Fruit fly (Drosophila melanogaster): ENCODE results near the gene CG32687.
A peak's percentile ranks its signal among the peaks of the same experiment; 100 is the strongest.

Gene CG32687

DNA sequence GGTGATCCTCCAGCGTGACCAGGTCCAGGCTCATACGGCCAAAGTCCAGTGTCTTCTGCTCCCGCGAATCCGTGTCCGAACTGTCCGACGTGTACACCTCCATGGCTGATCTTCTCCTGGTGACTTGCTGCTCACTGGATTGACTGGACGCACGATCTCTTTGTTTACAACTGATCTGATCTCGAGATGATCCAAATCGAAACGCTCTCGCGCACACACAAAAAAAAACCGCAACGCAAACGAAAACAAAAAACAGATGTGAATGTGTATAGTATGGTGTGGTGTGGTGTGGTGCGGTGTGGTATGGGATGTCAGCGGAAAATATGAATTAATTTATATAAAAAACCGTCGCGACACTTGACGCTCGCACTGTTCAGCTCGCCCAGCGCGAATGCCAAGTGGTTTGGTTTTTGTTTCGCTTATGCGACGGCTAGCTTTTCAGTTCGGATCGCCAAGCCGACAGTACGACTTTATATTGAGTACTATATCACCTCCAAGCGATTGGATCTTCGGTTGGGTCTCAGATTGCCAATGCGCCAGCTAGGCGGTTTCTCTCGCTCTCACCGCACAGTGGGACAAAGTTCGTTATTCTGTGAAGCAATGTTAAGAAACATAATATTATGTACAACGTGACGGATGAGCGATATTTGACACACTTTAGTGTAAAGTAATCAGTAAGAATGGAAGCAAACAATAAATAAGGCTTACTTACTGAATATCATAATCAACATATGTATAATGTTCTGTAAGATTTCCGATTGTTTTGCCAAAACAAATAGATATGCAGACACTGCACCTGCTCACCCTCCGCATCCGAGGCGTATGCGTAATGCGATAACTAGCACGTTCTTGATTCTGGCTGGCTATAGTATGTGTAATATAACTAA lies 618 bp downstream of the CG32687 start (continued):
- TF ChIP-seq Atf3 (GFP tag; optimal IDR thresholded peaks at IDR 0.05) = no peak
- 0 out of 2 replicates have a peak, but pooled peaks have one; percentile 21 for TF ChIP-seq seq (GFP tag; IDR thresholded peaks at IDR 0.05)
- TF ChIP-seq CG2889 (GFP tag; IDR thresholded peaks at IDR 0.05) = no peak
- TF ChIP-seq CG31441 (GFP tag; IDR thresholded peaks at IDR 0.05) = peak; percentile 64
- peak; percentile 52 for TF ChIP-seq shn (GFP tag; optimal IDR thresholded peaks at IDR 0.05)
- no peak for TF ChIP-seq chm (GFP tag; IDR thresholded peaks at IDR 0.05)
- TF ChIP-seq sima (GFP tag; optimal IDR thresholded peaks at IDR 0.05) = no peak
- no peak for TF ChIP-seq Gsc (GFP tag; IDR thresholded peaks at IDR 0.05)
- TF ChIP-seq esg (GFP tag; conservative IDR thresholded peaks at IDR 0.05) = peak; percentile 33; the same call in 1 of the 2 replicates
- TF ChIP-seq Rx (GFP tag; IDR thresholded peaks at IDR 0.05) = peak; percentile 22; the same call in 1 of the 2 replicates
- TF ChIP-seq crp (GFP tag; optimal IDR thresholded peaks at IDR 0.05) = no peak
- TF ChIP-seq CG4617 (GFP tag; optimal IDR thresholded peaks at IDR 0.05; ENCODE audit: borderline replicate concordance) = no peak
- 0 out of 2 replicates have a peak, but pooled peaks have one; percentile 26 for TF ChIP-seq Oaz (GFP tag; IDR thresholded peaks at IDR 0.05)
- TF ChIP-seq Med (GFP tag) = peak; percentile 91
- no peak for TF ChIP-seq ftz-f1 (GFP tag; optimal IDR thresholded peaks at IDR 0.05)
- TF ChIP-seq al (GFP tag; IDR thresholded peaks at IDR 0.05) = peak; percentile 61
- no peak for TF ChIP-seq CG42726 (GFP tag; IDR thresholded peaks at IDR 0.05; ENCODE audit: partially characterized antibody)
- TF ChIP-seq Neu2 (GFP tag; optimal IDR thresholded peaks at IDR 0.05; ENCODE audit: borderline replicate concordance) = no peak
- peak; percentile 46 for TF ChIP-seq CG13775 (GFP tag; optimal IDR thresholded peaks at IDR 0.05)
- peak; percentile 79 for TF ChIP-seq CG15269 (tag; optimal IDR thresholded peaks at IDR 0.05)
- peak; percentile 35 for TF ChIP-seq Dip3 (GFP tag; optimal IDR thresholded peaks at IDR 0.05)
- TF ChIP-seq CG11504 (tag; optimal IDR thresholded peaks at IDR 0.05) = peak; percentile 73
- TF ChIP-seq CG1602 (GFP tag; optimal IDR thresholded peaks at IDR 0.05) = peak; percentile 14
- TF ChIP-seq Sry-β (GFP tag; optimal IDR thresholded peaks at IDR 0.05) = no peak
- no peak for TF ChIP-seq ken (GFP tag; IDR thresholded peaks at IDR 0.05)
- no peak for TF ChIP-seq sqz (GFP tag; optimal IDR thresholded peaks at IDR 0.05)
- peak; percentile 88 for TF ChIP-seq CG34376 (GFP tag; optimal IDR thresholded peaks at IDR 0.05)
- TF ChIP-seq CG3281 (GFP tag; optimal IDR thresholded peaks at IDR 0.05) = peak; percentile 80
- TF ChIP-seq CG11723 (GFP tag; optimal IDR thresholded peaks at IDR 0.05) = no peak
- TF ChIP-seq pan (optimal IDR thresholded peaks at IDR 0.05) = no peak
- TF ChIP-seq pan (GFP tag; optimal IDR thresholded peaks at IDR 0.05 in 1 of 2, IDR thresholded peaks at IDR 0.05 in 1 of 2) = peak in 1 of 2 experiments; percentile 50
- TF ChIP-seq Bgb (GFP tag; IDR thresholded peaks at IDR 0.05; ENCODE audit: partially characterized antibody) = peak; percentile 42
- TF ChIP-seq CG12391 (tag; optimal IDR thresholded peaks at IDR 0.05) = peak; percentile 52
- peak; percentile 47; the same call in 1 of the 2 replicates for TF ChIP-seq ranshi (GFP tag; IDR thresholded peaks at IDR 0.05)
- TF ChIP-seq ssp (GFP tag; IDR thresholded peaks at IDR 0.05) = 0 out of 2 replicates have a peak, but pooled peaks have one; percentile 24
- TF ChIP-seq prd (optimal IDR thresholded peaks at IDR 0.05) = no peak
- TF ChIP-seq prd (GFP tag; IDR thresholded peaks at IDR 0.05) = peak; percentile 62; the same call in 2 of the 3 replicates
- peak; percentile 48 to 60 for TF ChIP-seq Pdp1 (GFP tag; optimal IDR thresholded peaks at IDR 0.05)
- TF ChIP-seq zen (tag; optimal IDR thresholded peaks at IDR 0.05) = no peak
- no peak for TF ChIP-seq CG3065 (GFP tag; optimal IDR thresholded peaks at IDR 0.05)
- TF ChIP-seq lmd (GFP tag; IDR thresholded peaks at IDR 0.05) = peak; percentile 67
- TF ChIP-seq Dad (GFP tag; optimal IDR thresholded peaks at IDR 0.05) = peak; percentile 0
- no peak for TF ChIP-seq GATAe (GFP tag; conservative IDR thresholded peaks at IDR 0.05)
- TF ChIP-seq Nf-YA (GFP tag; IDR thresholded peaks at IDR 0.05) = no peak
- TF ChIP-seq sens (GFP tag) = peak; percentile 85
- no peak for TF ChIP-seq sr (GFP tag; IDR thresholded peaks at IDR 0.05)
- TF ChIP-seq CG6765 (GFP tag; optimal IDR thresholded peaks at IDR 0.05) = peak; percentile 35
- peak; percentile 11 for TF ChIP-seq Sry-δ (GFP tag; optimal IDR thresholded peaks at IDR 0.05)
- peak; percentile 50 for TF ChIP-seq Ada2b (GFP tag; IDR thresholded peaks at IDR 0.05)
